Fruit fly (Drosophila melanogaster): ENCODE results near the gene CG32365.

The CG32365 gene

dm6 chr3L:7875606-7876366, 6.9 kb downstream of the CG32365 start (continued):
- TF ChIP-seq CG9215 (GFP tag; IDR thresholded peaks at IDR 0.05) (peak; percentile 34), Meics (GFP tag; optimal IDR thresholded peaks at IDR 0.05) (peak; percentile 51), CG11504 (tag; optimal IDR thresholded peaks at IDR 0.05) (peak; percentile 73), Fer1 (GFP tag; optimal IDR thresholded peaks at IDR 0.05) (peak; percentile 39), CG4360 (GFP tag; IDR thresholded peaks at IDR 0.05) (peak; percentile 87), CG9727 (GFP tag; optimal IDR thresholded peaks at IDR 0.05) (peak; percentile 80), seq (GFP tag; IDR thresholded peaks at IDR 0.05) (peak; percentile 60; the same call in 1 of the 2 replicates), lmd (GFP tag; IDR thresholded peaks at IDR 0.05) (peak; percentile 29; the same call in 1 of the 2 replicates), row (GFP tag; IDR thresholded peaks at IDR 0.05) (peak; percentile 71), bigmax (GFP tag; optimal IDR thresholded peaks at IDR 0.05) (no peak), CG2199 (GFP tag; IDR thresholded peaks at IDR 0.05) (0 out of 3 replicates have a peak, but pooled peaks have one; percentile 61), CG17361 (GFP tag; IDR thresholded peaks at IDR 0.05) (peak; percentile 78), CG12769 (tag; optimal IDR thresholded peaks at IDR 0.05) (no peak), chif (GFP tag; optimal IDR thresholded peaks at IDR 0.05) (peak in 1 of 2 experiments; percentile 23), schlank (tag; optimal IDR thresholded peaks at IDR 0.05) (no peak), scrt (GFP tag; optimal IDR thresholded peaks at IDR 0.05) (peak; percentile 36), CG18764 (GFP tag; optimal IDR thresholded peaks at IDR 0.05) (no peak), CG13424 (tag; optimal IDR thresholded peaks at IDR 0.05) (peak; percentile 63), sim (GFP tag; IDR thresholded peaks at IDR 0.05) (no peak), CG10267 (tag; optimal IDR thresholded peaks at IDR 0.05) (peak; percentile 64), CG33557 (GFP tag; optimal IDR thresholded peaks at IDR 0.05) (peak; percentile 69), eve (GFP tag; optimal IDR thresholded peaks at IDR 0.05) (peak in 1 of 2 experiments; percentile 50), Xrp1 (GFP tag; IDR thresholded peaks at IDR 0.05) (peak; percentile 57), Eip74EF (GFP tag; optimal IDR thresholded peaks at IDR 0.05) (peak in 1 of 2 experiments; percentile 22), B-H1 (GFP tag; IDR thresholded peaks at IDR 0.05) (0 out of 3 replicates have a peak, but pooled peaks have one; percentile 16), CG8388 (GFP tag; optimal IDR thresholded peaks at IDR 0.05) (peak; percentile 43), ttk (GFP tag; IDR thresholded peaks at IDR 0.05) (no peak), Ssrp (tag; optimal IDR thresholded peaks at IDR 0.05) (peak; percentile 61), Blimp-1 (GFP tag; optimal IDR thresholded peaks at IDR 0.05) (peak; percentile 50), HLH54F (GFP tag; optimal IDR thresholded peaks at IDR 0.05) (peak; percentile 9), Hr51 (GFP tag; optimal IDR thresholded peaks at IDR 0.05) (peak; percentile 16 to 58), fru (optimal IDR thresholded peaks at IDR 0.05) (no peak), sc (optimal IDR thresholded peaks at IDR 0.05) (no peak), sc (GFP tag; optimal IDR thresholded peaks at IDR 0.05) (peak; percentile 44), Dbx (GFP tag; IDR thresholded peaks at IDR 0.05) (peak; percentile 31; the same call in 1 of the 3 replicates), nmo (GFP tag; optimal IDR thresholded peaks at IDR 0.05) (peak; percentile 57), nerfin-1 (tag; optimal IDR thresholded peaks at IDR 0.05) (peak; percentile 42), CG17359 (tag; optimal IDR thresholded peaks at IDR 0.05) (peak; percentile 49), CG12659 (GFP tag; optimal IDR thresholded peaks at IDR 0.05) (peak; percentile 48), Nf-YC (tag; optimal IDR thresholded peaks at IDR 0.05) (peak; percentile 20), gcm (GFP tag; optimal IDR thresholded peaks at IDR 0.05) (peak; percentile 37), CG11456 (GFP tag; IDR thresholded peaks at IDR 0.05) (no peak), Usf (GFP tag; optimal IDR thresholded peaks at IDR 0.05) (peak; percentile 12), CG18599 (GFP tag; optimal IDR thresholded peaks at IDR 0.05) (peak; percentile 49), HmgZ (tag; optimal IDR thresholded peaks at IDR 0.05) (no peak), CG6854 (GFP tag; optimal IDR thresholded peaks at IDR 0.05) (no peak), pnt (GFP tag; optimal IDR thresholded peaks at IDR 0.05) (no peak), CG4730 (GFP tag; IDR thresholded peaks at IDR 0.05) (no peak), CG7556 (GFP tag; optimal IDR thresholded peaks at IDR 0.05) (peak; percentile 76)

Data from whole organism, embryonic.